Worm (Caenorhabditis elegans): ENCODE data around the gene ace-3.
A peak's percentile ranks its signal among the peaks of the same experiment; 100 is the strongest.

ace-3 gene

DNA sequence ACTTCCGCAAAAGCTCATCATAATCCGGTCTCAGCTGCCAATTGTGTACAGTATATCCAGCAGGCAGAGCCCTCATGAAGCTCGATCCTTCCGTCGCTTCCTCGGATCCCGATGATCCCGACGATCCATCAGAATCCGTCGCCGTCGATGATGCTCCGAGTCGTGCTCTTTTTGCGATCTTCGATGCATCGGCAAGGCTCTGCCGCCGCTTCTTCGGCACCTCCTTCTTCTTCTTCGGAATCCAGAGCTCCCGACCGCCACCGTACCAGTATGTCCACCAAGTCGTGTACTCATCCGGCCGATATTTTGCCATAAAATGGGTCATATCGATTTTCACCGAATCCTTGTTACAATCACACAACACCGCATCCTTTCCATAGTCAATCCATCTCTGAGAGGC, 34.5 kb downstream of the ace-3 start:
- TF ChIP-seq attf-6 (GFP tag; IDR thresholded peaks at IDR 0.05) (no peak), egrh-3 (GFP tag; IDR thresholded peaks at IDR 0.05) (peak; percentile 52; the same call in 1 of the 2 replicates), lag-1 (GFP tag; IDR thresholded peaks at IDR 0.05) (no peak), zfh-2 (GFP tag; conservative IDR thresholded peaks at IDR 0.05) (peak; percentile 78)

DNA sequence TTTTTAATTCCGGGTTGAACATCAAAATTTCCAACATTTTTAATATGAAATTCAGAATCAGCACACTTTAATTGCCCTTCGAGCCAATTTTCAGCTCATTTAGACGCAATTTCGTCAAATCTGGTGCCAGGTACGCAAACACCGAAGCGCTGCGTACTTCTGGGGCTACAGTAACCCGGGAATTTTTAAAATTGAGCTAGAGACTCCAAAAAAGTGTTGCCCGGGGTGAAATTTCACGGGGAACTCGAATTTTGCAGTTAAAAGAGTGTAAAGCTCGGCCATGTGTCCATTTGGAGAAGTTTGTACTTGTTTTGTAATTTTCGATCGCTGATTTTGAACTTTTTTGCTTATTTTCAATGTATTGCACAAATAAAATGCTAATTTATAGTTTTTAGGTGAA, 36.8 kb downstream of the ace-3 start:
- TF ChIP-seq B0035.1 (tag; optimal IDR thresholded peaks at IDR 0.05): no peak
- no peak for TF ChIP-seq mcd-1 (GFP tag; IDR thresholded peaks at IDR 0.05)
- TF ChIP-seq ztf-6 (GFP tag; IDR thresholded peaks at IDR 0.05): no peak
- TF ChIP-seq hmg-1.2 (GFP tag; IDR thresholded peaks at IDR 0.05): no peak
- TF ChIP-seq T26A5.8 (tag; optimal IDR thresholded peaks at IDR 0.05): no peak
- TF ChIP-seq him-1 (tag; optimal IDR thresholded peaks at IDR 0.05): no peak
- no peak for TF ChIP-seq nfya-2 (GFP tag; IDR thresholded peaks at IDR 0.05)
- TF ChIP-seq F52B5.7 (tag; optimal IDR thresholded peaks at IDR 0.05): no peak
- TF ChIP-seq hlh-26 (GFP tag; conservative IDR thresholded peaks at IDR 0.05): no peak
- TF ChIP-seq fkh-3 (tag; optimal IDR thresholded peaks at IDR 0.05): no peak
- TF ChIP-seq Y56A3A.18 (GFP tag; IDR thresholded peaks at IDR 0.05): no peak
- no peak for TF ChIP-seq hmg-20 (GFP tag; IDR thresholded peaks at IDR 0.05)
- no peak for TF ChIP-seq lag-1 (GFP tag; IDR thresholded peaks at IDR 0.05)
- no peak for TF ChIP-seq ekl-4 (GFP tag; IDR thresholded peaks at IDR 0.05)
- no peak for TF ChIP-seq die-1 (tag; optimal IDR thresholded peaks at IDR 0.05)
- TF ChIP-seq somi-1 (GFP tag; optimal IDR thresholded peaks at IDR 0.05): no peak
- no peak for TF ChIP-seq atf-7 (tag; optimal IDR thresholded peaks at IDR 0.05)
- TF ChIP-seq egrh-3 (GFP tag; IDR thresholded peaks at IDR 0.05): no peak

DNA sequence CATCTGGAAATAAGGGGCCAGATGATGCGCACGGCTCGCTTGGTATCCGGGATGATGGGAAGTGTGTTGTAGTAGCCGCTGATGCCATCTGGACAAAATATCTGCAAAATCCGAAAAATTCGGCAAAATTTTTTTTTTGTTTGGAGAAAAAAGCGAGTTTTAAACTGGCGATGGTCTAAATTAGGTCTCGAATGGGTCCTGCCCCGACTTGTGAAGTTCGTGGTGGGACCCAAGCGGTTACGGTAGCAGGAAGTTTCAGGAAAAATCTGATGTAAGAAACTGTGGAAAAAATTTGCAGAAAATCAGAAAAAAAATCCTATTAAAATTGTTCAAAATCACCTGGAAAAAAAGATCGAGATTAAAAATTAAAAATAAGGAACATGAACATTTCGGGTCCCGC, 38.1 kb downstream of the ace-3 start, which contains the start of gene jmjd-2:
TSS of gene jmjd-2 (minus strand) at position 101 of the 400 bp plus-strand sequence.
- no peak for TF ChIP-seq atf-7 (tag; optimal IDR thresholded peaks at IDR 0.05)

ce11 chrII:14244457-14245254, 39.2 kb downstream of the ace-3 start:
- TF ChIP-seq ceh-58 (GFP tag; IDR thresholded peaks at IDR 0.05) (no peak), cebp-2 (GFP tag; IDR thresholded peaks at IDR 0.05) (no peak), snpc-1.1 (tag; optimal IDR thresholded peaks at IDR 0.05; ENCODE audit: insufficient read depth) (peak; percentile 71), B0035.1 (tag; optimal IDR thresholded peaks at IDR 0.05) (no peak), mxl-1 (tag; optimal IDR thresholded peaks at IDR 0.05) (no peak), him-1 (tag; optimal IDR thresholded peaks at IDR 0.05) (no peak), sdz-38 (tag; optimal IDR thresholded peaks at IDR 0.05) (no peak), nhr-120 (GFP tag; IDR thresholded peaks at IDR 0.05) (no peak), unc-130 (GFP tag; optimal IDR thresholded peaks at IDR 0.05) (peak; percentile 31), ceh-27 (GFP tag; optimal IDR thresholded peaks at IDR 0.05) (no peak), pbrm-1 (GFP tag; IDR thresholded peaks at IDR 0.05) (peak; percentile 70), rec-8 (tag; optimal IDR thresholded peaks at IDR 0.05) (no peak), ztf-3 (GFP tag; optimal IDR thresholded peaks at IDR 0.05) (no peak), T26A5.8 (tag; optimal IDR thresholded peaks at IDR 0.05) (no peak), dpl-1 (GFP tag; optimal IDR thresholded peaks at IDR 0.05) (peak; percentile 65), hmg-20 (GFP tag; IDR thresholded peaks at IDR 0.05) (0 out of 2 replicates have a peak, but pooled peaks have one; percentile 7), F37B4.10 (GFP tag; IDR thresholded peaks at IDR 0.05) (no peak), attf-6 (GFP tag; IDR thresholded peaks at IDR 0.05) (peak; percentile 75), D2030.7 (GFP tag; IDR thresholded peaks at IDR 0.05) (peak; percentile 94), nfya-1 (tag; optimal IDR thresholded peaks at IDR 0.05; ENCODE audit: borderline replicate concordance, insufficient read depth) (no peak), F55B11.4 (tag; optimal IDR thresholded peaks at IDR 0.05; ENCODE audit: borderline replicate concordance, insufficient read depth) (no peak), F39B2.1 (GFP tag; IDR thresholded peaks at IDR 0.05) (no peak), madf-8 (GFP tag; conservative IDR thresholded peaks at IDR 0.05) (peak; percentile 97), nhr-179 (tag; optimal IDR thresholded peaks at IDR 0.05) (no peak), egl-18 (GFP tag; IDR thresholded peaks at IDR 0.05) (no peak), ceh-79 (tag; optimal IDR thresholded peaks at IDR 0.05) (no peak), mcd-1 (GFP tag; IDR thresholded peaks at IDR 0.05) (peak; percentile 73), ekl-4 (GFP tag; IDR thresholded peaks at IDR 0.05) (peak; percentile 74), ztf-22 (GFP tag; optimal IDR thresholded peaks at IDR 0.05) (no peak)

Measured in whole organism, young adult.